Worm (Caenorhabditis elegans) whole organism, early embryonic: ENCODE data around the gene hlh-17.

Experiments
- ama-1 ChIP-seq: fragments of 150-350 bp; optimal IDR thresholded peaks from 2 replicates; lab custom pipeline; 2014
- ets-7 ChIP-seq: sonication (generic microtip); optimal IDR thresholded peaks from 2 replicates; lab custom pipeline; 2016; ENCODE audit warnings: missing genotype, missing genetic modification characterization, missing compliant biosample characterization
- hmg-4 ChIP-seq: fragments of 200-800 bp; sonication (Bioruptor generic); optimal IDR thresholded peaks from 2 replicates; lab custom pipeline; 2018; ENCODE audit warnings: mild to moderate bottlenecking, missing genetic modification characterization, missing compliant biosample characterization
- scrt-1 ChIP-seq: fragments of 200-800 bp; sonication (Bioruptor generic); IDR thresholded peaks from 2 replicates; pipeline ENCODE4 v1.3.6; 2022; ENCODE audit warnings: missing genetic modification characterization, missing compliant biosample characterization
- sea-1 ChIP-seq: fragments of 200-800 bp; sonication (Bioruptor generic); conservative IDR thresholded peaks from 2 replicates; pipeline ENCODE4 v1.3.6; 2022; ENCODE audit warnings: missing genetic modification characterization, missing compliant biosample characterization

DNA sequence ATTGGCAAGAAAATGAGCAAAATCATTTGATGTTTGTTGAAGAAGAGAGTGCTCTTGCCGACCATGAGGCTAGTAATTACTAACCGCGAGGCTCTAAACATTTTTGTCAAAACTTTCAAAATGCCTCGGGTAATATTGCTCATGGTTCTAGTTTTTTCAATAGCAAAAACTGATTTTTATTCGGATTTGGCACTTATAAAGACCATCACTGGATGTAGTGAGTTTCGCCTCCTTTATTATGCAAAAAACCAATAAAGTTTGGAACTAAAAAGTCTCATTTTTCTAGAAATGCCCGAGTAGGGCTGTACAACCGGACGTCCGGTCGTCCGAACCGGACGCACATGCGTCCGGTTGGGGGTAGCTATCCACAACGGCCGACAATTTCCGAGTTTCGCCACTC lies 21.5 kb upstream of the hlh-17 start, which contains the start of the genes hpa-1 and irld-39:
- TF ChIP-seq scrt-1 (GFP tag; lab: Robert Waterston, UW) (no peak), ama-1 (lab: Kevin White, UChicago) (no peak), hmg-4 (no peak), sea-1 (GFP tag; lab: Robert Waterston, UW) (no peak), ets-7 (tag; lab: Kevin White, UChicago) (no peak)
